Worm (Caenorhabditis elegans): Measurements from ENCODE around the gene pqn-73.

Gene pqn-73

ce11 chrII:8546975-8547374 is 6.5 kb downstream of the pqn-73 start (continued):
- no peak for TF ChIP-seq snpc-4 (GFP tag; optimal IDR thresholded peaks at IDR 0.05)
- peak in 1 of 4 experiments; percentile 73 for TF ChIP-seq snpc-4 (tag; optimal IDR thresholded peaks at IDR 0.05)
- TF ChIP-seq F55B11.4 (tag; optimal IDR thresholded peaks at IDR 0.05; ENCODE audit: borderline replicate concordance, insufficient read depth) = no peak
- no peak for TF ChIP-seq snpc-1.3 (tag; optimal IDR thresholded peaks at IDR 0.05; ENCODE audit: insufficient read depth)
- peak; percentile 92 for TF ChIP-seq ceh-40 (GFP tag; IDR thresholded peaks at IDR 0.05)
- TF ChIP-seq C17E4.6 (GFP tag; IDR thresholded peaks at IDR 0.05) = no peak
- TF ChIP-seq F57C9.4 (tag; optimal IDR thresholded peaks at IDR 0.05) = peak; percentile 69
- TF ChIP-seq pha-4 (tag; optimal IDR thresholded peaks at IDR 0.05) = no peak
- peak; percentile 62 to 70 for TF ChIP-seq let-607 (tag; optimal IDR thresholded peaks at IDR 0.05)
- TF ChIP-seq zim-3 (tag; optimal IDR thresholded peaks at IDR 0.05) = no peak
- TF ChIP-seq lir-1 (GFP tag; conservative IDR thresholded peaks at IDR 0.05) = 0 out of 2 replicates have a peak, but pooled peaks have one; percentile 44
- TF ChIP-seq sptf-2 (GFP tag; optimal IDR thresholded peaks at IDR 0.05) = peak; percentile 97
- no peak for TF ChIP-seq ama-1 (optimal IDR thresholded peaks at IDR 0.05)
- TF ChIP-seq ama-1 (GFP tag; optimal IDR thresholded peaks at IDR 0.05) = peak in 1 of 2 experiments; percentile 60
- peak; percentile 94 for TF ChIP-seq fkh-3 (tag; optimal IDR thresholded peaks at IDR 0.05)
- TF ChIP-seq cebp-1 (GFP tag; IDR thresholded peaks at IDR 0.05) = peak; percentile 58; the same call in 1 of the 2 replicates
- no peak for TF ChIP-seq cebp-1 (tag; optimal IDR thresholded peaks at IDR 0.05)
- no peak for TF ChIP-seq Y53F4B.3 (GFP tag; IDR thresholded peaks at IDR 0.05)
- TF ChIP-seq attf-5 (GFP tag; optimal IDR thresholded peaks at IDR 0.05) = no peak
- peak; percentile 70 for TF ChIP-seq somi-1 (GFP tag; optimal IDR thresholded peaks at IDR 0.05)
- TF ChIP-seq madf-6 (GFP tag; IDR thresholded peaks at IDR 0.05) = no peak
- peak; percentile 88 for TF ChIP-seq F23B12.7 (tag; optimal IDR thresholded peaks at IDR 0.05; ENCODE audit: insufficient read depth)
- TF ChIP-seq gei-17 (GFP tag; optimal IDR thresholded peaks at IDR 0.05) = no peak
- 0 out of 2 replicates have a peak, but pooled peaks have one; percentile 73 for TF ChIP-seq F37B4.10 (GFP tag; IDR thresholded peaks at IDR 0.05)
- 0 out of 2 replicates have a peak, but pooled peaks have one; percentile 37 for TF ChIP-seq aptf-3 (GFP tag; IDR thresholded peaks at IDR 0.05)
- peak; percentile 80 for TF ChIP-seq ztf-18 (tag; optimal IDR thresholded peaks at IDR 0.05)
- TF ChIP-seq B0336.3 (GFP tag; IDR thresholded peaks at IDR 0.05) = no peak
- no peak for TF ChIP-seq ztf-3 (GFP tag; optimal IDR thresholded peaks at IDR 0.05)
- TF ChIP-seq B0261.1 (tag; optimal IDR thresholded peaks at IDR 0.05) = peak; percentile 90
- 0 out of 2 replicates have a peak, but pooled peaks have one; percentile 14 for TF ChIP-seq Y79H2A.3 (GFP tag; conservative IDR thresholded peaks at IDR 0.05)
- TF ChIP-seq D2030.7 (GFP tag; IDR thresholded peaks at IDR 0.05) = peak; percentile 42; the same call in 1 of the 2 replicates
- TF ChIP-seq lin-54 (GFP tag; optimal IDR thresholded peaks at IDR 0.05) = no peak
- TF ChIP-seq ceh-79 (tag; optimal IDR thresholded peaks at IDR 0.05) = peak; percentile 32
- TF ChIP-seq ztf-6 (GFP tag; IDR thresholded peaks at IDR 0.05) = 0 out of 2 replicates have a peak, but pooled peaks have one; percentile 50
- TF ChIP-seq egl-18 (GFP tag; IDR thresholded peaks at IDR 0.05) = peak; percentile 87
- peak; percentile 55; the same call in 1 of the 2 replicates for TF ChIP-seq egrh-3 (GFP tag; IDR thresholded peaks at IDR 0.05)
- TF ChIP-seq dox-1 (GFP tag; IDR thresholded peaks at IDR 0.05) = no peak
- peak; percentile 64 for TF ChIP-seq snpc-1.1 (tag; optimal IDR thresholded peaks at IDR 0.05; ENCODE audit: insufficient read depth)
- 0 out of 2 replicates have a peak, but pooled peaks have one; percentile 41 for TF ChIP-seq rcor-1 (GFP tag; IDR thresholded peaks at IDR 0.05)
- peak; percentile 6 for TF ChIP-seq K12H6.12 (tag; optimal IDR thresholded peaks at IDR 0.05)
- TF ChIP-seq zfh-2 (GFP tag; conservative IDR thresholded peaks at IDR 0.05) = no peak
- no peak for TF ChIP-seq Y95B8A.8 (GFP tag; IDR thresholded peaks at IDR 0.05)
- peak; percentile 97 for TF ChIP-seq mxl-1 (tag; optimal IDR thresholded peaks at IDR 0.05)
- TF ChIP-seq lag-1 (GFP tag; IDR thresholded peaks at IDR 0.05) = peak; percentile 85; the same call in 1 of the 2 replicates
- TF ChIP-seq ceh-91 (GFP tag; IDR thresholded peaks at IDR 0.05) = peak; percentile 48; the same call in 1 of the 2 replicates
- TF ChIP-seq him-1 (tag; optimal IDR thresholded peaks at IDR 0.05) = peak; percentile 82
- TF ChIP-seq let-526 (GFP tag; IDR thresholded peaks at IDR 0.05) = no peak
- TF ChIP-seq T07F8.4 (tag; optimal IDR thresholded peaks at IDR 0.05) = peak; percentile 85

Measured in whole organism, young adult.